Worm (Caenorhabditis elegans): ENCODE measurements around the gene hrpk-2.

ce11 chrIII:8010260-8010822 lies 23.4 kb downstream of the hrpk-2 start, which contains the start of gene cit-1.2:
- TF ChIP-seq nhr-76 (tag; optimal IDR thresholded peaks at IDR 0.05) (no peak), nhr-12 (tag; optimal IDR thresholded peaks at IDR 0.05) (no peak), snpc-4 (tag; optimal IDR thresholded peaks at IDR 0.05) (no peak), nhr-28 (tag; optimal IDR thresholded peaks at IDR 0.05) (no peak), ces-1 (GFP tag; optimal IDR thresholded peaks at IDR 0.05) (no peak), lin-32 (GFP tag; optimal IDR thresholded peaks at IDR 0.05) (no peak), drap-1 (GFP tag; optimal IDR thresholded peaks at IDR 0.05) (no peak), lsy-2 (tag; optimal IDR thresholded peaks at IDR 0.05) (no peak), nhr-237 (tag; optimal IDR thresholded peaks at IDR 0.05) (no peak), lin-13 (tag; optimal IDR thresholded peaks at IDR 0.05) (no peak), elt-3 (tag; optimal IDR thresholded peaks at IDR 0.05) (no peak), unc-39 (tag; optimal IDR thresholded peaks at IDR 0.05) (no peak), elt-1 (tag; optimal IDR thresholded peaks at IDR 0.05; ENCODE audit: borderline replicate concordance, insufficient read depth) (no peak)

Data from whole organism, mixed stage, embryonic.